Fruit fly (Drosophila melanogaster): ENCODE data around the gene CG5011.

Gene CG5011

DNA sequence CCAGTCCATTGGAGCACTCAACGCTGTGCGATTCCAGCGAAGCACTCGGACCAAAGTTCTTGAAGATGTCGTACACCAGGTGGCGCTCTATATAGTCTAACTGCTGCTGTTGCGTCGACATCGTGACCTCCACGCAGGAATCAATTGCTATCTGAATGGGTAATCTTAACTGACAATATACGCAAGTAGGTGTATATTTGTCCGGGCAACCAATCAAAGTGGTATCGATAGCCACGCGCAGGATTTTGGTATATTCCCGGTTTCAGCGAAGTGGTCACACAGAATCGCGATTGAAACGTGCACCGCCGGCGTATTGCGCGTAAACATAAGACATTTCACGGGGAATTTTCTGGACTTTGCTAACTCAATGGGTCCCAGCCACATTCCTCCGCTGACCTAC, 16.7 kb upstream of the CG5011 start, which contains the start of the genes CG5126 and Tgt (continued):
- TF ChIP-seq Bgb (GFP tag; IDR thresholded peaks at IDR 0.05; ENCODE audit: partially characterized antibody) (peak; percentile 54; the same call in 1 of the 2 replicates), kay (GFP tag; optimal IDR thresholded peaks at IDR 0.05) (no peak), en (GFP tag; optimal IDR thresholded peaks at IDR 0.05) (no peak), nmo (GFP tag; optimal IDR thresholded peaks at IDR 0.05) (no peak), CG17912 (GFP tag; optimal IDR thresholded peaks at IDR 0.05) (no peak), dmrt99B (tag; optimal IDR thresholded peaks at IDR 0.05) (no peak), gro (GFP tag; optimal IDR thresholded peaks at IDR 0.05) (no peak), lab (GFP tag; optimal IDR thresholded peaks at IDR 0.05) (no peak), CG9876 (GFP tag; optimal IDR thresholded peaks at IDR 0.05) (no peak), ewg (GFP tag; optimal IDR thresholded peaks at IDR 0.05) (no peak), crc (GFP tag; optimal IDR thresholded peaks at IDR 0.05) (no peak), gt (GFP tag; IDR thresholded peaks at IDR 0.05) (no peak), Sox100B (GFP tag; optimal IDR thresholded peaks at IDR 0.05) (no peak), CG2202 (tag; optimal IDR thresholded peaks at IDR 0.05) (no peak), CG32772 (GFP tag; IDR thresholded peaks at IDR 0.05) (no peak), tin (GFP tag; optimal IDR thresholded peaks at IDR 0.05) (no peak), sc (optimal IDR thresholded peaks at IDR 0.05) (no peak), sc (GFP tag; optimal IDR thresholded peaks at IDR 0.05) (no peak), Gsc (GFP tag; IDR thresholded peaks at IDR 0.05) (no peak), sug (tag; optimal IDR thresholded peaks at IDR 0.05) (no peak), CG11696 (GFP tag; IDR thresholded peaks at IDR 0.05) (no peak), CG8924 (tag; optimal IDR thresholded peaks at IDR 0.05) (no peak), CG15269 (tag; optimal IDR thresholded peaks at IDR 0.05) (no peak), TFAM (GFP tag; optimal IDR thresholded peaks at IDR 0.05) (no peak), Mad (GFP tag; optimal IDR thresholded peaks at IDR 0.05) (no peak), kni (GFP tag; optimal IDR thresholded peaks at IDR 0.05) (no peak), CG16863 (GFP tag; optimal IDR thresholded peaks at IDR 0.05) (no peak), Blimp-1 (GFP tag; optimal IDR thresholded peaks at IDR 0.05) (no peak), unc-4 (GFP tag; IDR thresholded peaks at IDR 0.05; ENCODE audit: partially characterized antibody) (peak; percentile 65), Bdp1 (GFP tag; optimal IDR thresholded peaks at IDR 0.05) (no peak), CG1832 (GFP tag; optimal IDR thresholded peaks at IDR 0.05) (no peak), CG8765 (GFP tag; IDR thresholded peaks at IDR 0.05) (no peak), fu2 (GFP tag; optimal IDR thresholded peaks at IDR 0.05) (no peak), disco-r (GFP tag; optimal IDR thresholded peaks at IDR 0.05) (no peak), Tbp (GFP tag; optimal IDR thresholded peaks at IDR 0.05) (no peak), CG15073 (GFP tag; optimal IDR thresholded peaks at IDR 0.05) (no peak), CG4730 (GFP tag; IDR thresholded peaks at IDR 0.05) (no peak), NC2β (GFP tag; optimal IDR thresholded peaks at IDR 0.05) (no peak), luna (GFP tag; optimal IDR thresholded peaks at IDR 0.05) (no peak), CG14441 (GFP tag; IDR thresholded peaks at IDR 0.05) (no peak), CG15011 (GFP tag; optimal IDR thresholded peaks at IDR 0.05) (no peak), Hr3 (GFP tag; optimal IDR thresholded peaks at IDR 0.05) (no peak), zfh1 (GFP tag; IDR thresholded peaks at IDR 0.05) (no peak), Hr78 (GFP tag; optimal IDR thresholded peaks at IDR 0.05) (no peak), Doc3 (GFP tag; IDR thresholded peaks at IDR 0.05; ENCODE audit: partially characterized antibody) (0 out of 3 replicates have a peak, but pooled peaks have one; percentile 36), D (optimal IDR thresholded peaks at IDR 0.05) (no peak), D (GFP tag; optimal IDR thresholded peaks at IDR 0.05) (no peak), Dip2 (GFP tag; IDR thresholded peaks at IDR 0.05) (no peak), CG8944 (GFP tag; optimal IDR thresholded peaks at IDR 0.05) (no peak), br (optimal IDR thresholded peaks at IDR 0.05) (no peak), pros (GFP tag; optimal IDR thresholded peaks at IDR 0.05) (no peak), Rx (GFP tag; IDR thresholded peaks at IDR 0.05) (no peak), CG14965 (GFP tag; optimal IDR thresholded peaks at IDR 0.05; ENCODE audit: borderline replicate concordance) (no peak)

All from whole organism, embryonic.